Fruit fly (Drosophila melanogaster): ENCODE data around the gene Npc2h.

Gene Npc2h

dm6 chr3R:30766922-30767504 lies 20.9 kb upstream of the Npc2h start (continued):
- TF ChIP-seq bigmax (GFP tag; optimal IDR thresholded peaks at IDR 0.05) (no peak), Nf-YB (GFP tag; optimal IDR thresholded peaks at IDR 0.05) (peak; percentile 95), CG12155 (GFP tag; optimal IDR thresholded peaks at IDR 0.05) (no peak), Hand (GFP tag; optimal IDR thresholded peaks at IDR 0.05) (no peak), dmrt99B (tag; optimal IDR thresholded peaks at IDR 0.05) (no peak), stc (GFP tag; IDR thresholded peaks at IDR 0.05) (no peak), CG17186 (GFP tag; optimal IDR thresholded peaks at IDR 0.05) (peak; percentile 15), sim (GFP tag; IDR thresholded peaks at IDR 0.05) (no peak), CG31224 (GFP tag; IDR thresholded peaks at IDR 0.05) (no peak), eve (GFP tag; optimal IDR thresholded peaks at IDR 0.05) (no peak), CG12659 (GFP tag; optimal IDR thresholded peaks at IDR 0.05) (no peak), bbx (GFP tag; IDR thresholded peaks at IDR 0.05; ENCODE audit: partially characterized antibody) (no peak), CG17829 (tag; optimal IDR thresholded peaks at IDR 0.05) (no peak), HLH3B (GFP tag; IDR thresholded peaks at IDR 0.05) (no peak), sna (GFP tag; IDR thresholded peaks at IDR 0.05; ENCODE audit: partially characterized antibody) (no peak), Blimp-1 (GFP tag; optimal IDR thresholded peaks at IDR 0.05) (peak; percentile 35), CG16813 (GFP tag; IDR thresholded peaks at IDR 0.05; ENCODE audit: partially characterized antibody) (no peak), CG6765 (GFP tag; optimal IDR thresholded peaks at IDR 0.05) (no peak), CG8478 (optimal IDR thresholded peaks at IDR 0.05) (no peak), Hr39 (optimal IDR thresholded peaks at IDR 0.05) (no peak), pfk (GFP tag; optimal IDR thresholded peaks at IDR 0.05) (no peak), exex (tag; optimal IDR thresholded peaks at IDR 0.05) (no peak), GATAe (GFP tag; conservative IDR thresholded peaks at IDR 0.05) (no peak), CG15269 (tag; optimal IDR thresholded peaks at IDR 0.05) (no peak), dati (GFP tag; IDR thresholded peaks at IDR 0.05) (no peak), so (GFP tag; IDR thresholded peaks at IDR 0.05) (no peak), trem (tag; optimal IDR thresholded peaks at IDR 0.05) (peak; percentile 2), CG6175 (GFP tag; IDR thresholded peaks at IDR 0.05) (no peak), fd102C (GFP tag; optimal IDR thresholded peaks at IDR 0.05) (peak; percentile 83), Usf (GFP tag; optimal IDR thresholded peaks at IDR 0.05) (no peak), CG18262 (tag; optimal IDR thresholded peaks at IDR 0.05) (peak; percentile 15), jumu (GFP tag; optimal IDR thresholded peaks at IDR 0.05) (no peak), CG18011 (GFP tag; optimal IDR thresholded peaks at IDR 0.05) (no peak), Dp (GFP tag; optimal IDR thresholded peaks at IDR 0.05) (no peak), CG4328 (GFP tag; optimal IDR thresholded peaks at IDR 0.05) (no peak), CG9876 (GFP tag; optimal IDR thresholded peaks at IDR 0.05) (no peak), Atf6 (GFP tag; IDR thresholded peaks at IDR 0.05) (no peak; the same call in 1 of the 2 replicates), cad (GFP tag; optimal IDR thresholded peaks at IDR 0.05) (peak; percentile 89), Fer1 (GFP tag; optimal IDR thresholded peaks at IDR 0.05) (no peak), esg (GFP tag; conservative IDR thresholded peaks at IDR 0.05) (no peak), nom (GFP tag; optimal IDR thresholded peaks at IDR 0.05) (no peak), Vsx1 (GFP tag; optimal IDR thresholded peaks at IDR 0.05) (peak; percentile 46), CG16863 (GFP tag; optimal IDR thresholded peaks at IDR 0.05) (no peak), salm (tag; optimal IDR thresholded peaks at IDR 0.05) (no peak), Mad (GFP tag; optimal IDR thresholded peaks at IDR 0.05) (no peak), gce (GFP tag; IDR thresholded peaks at IDR 0.05) (no peak), luna (GFP tag; optimal IDR thresholded peaks at IDR 0.05) (no peak), rib (GFP tag; IDR thresholded peaks at IDR 0.05) (no peak), CG4282 (GFP tag; optimal IDR thresholded peaks at IDR 0.05) (no peak), CG1832 (GFP tag; optimal IDR thresholded peaks at IDR 0.05) (no peak), CG7357 (GFP tag; IDR thresholded peaks at IDR 0.05) (no peak)

Measured in whole organism, embryonic.